Worm (Caenorhabditis elegans): ENCODE measurements around the gene Y44A6D.1.

The Y44A6D.1 gene

DNA sequence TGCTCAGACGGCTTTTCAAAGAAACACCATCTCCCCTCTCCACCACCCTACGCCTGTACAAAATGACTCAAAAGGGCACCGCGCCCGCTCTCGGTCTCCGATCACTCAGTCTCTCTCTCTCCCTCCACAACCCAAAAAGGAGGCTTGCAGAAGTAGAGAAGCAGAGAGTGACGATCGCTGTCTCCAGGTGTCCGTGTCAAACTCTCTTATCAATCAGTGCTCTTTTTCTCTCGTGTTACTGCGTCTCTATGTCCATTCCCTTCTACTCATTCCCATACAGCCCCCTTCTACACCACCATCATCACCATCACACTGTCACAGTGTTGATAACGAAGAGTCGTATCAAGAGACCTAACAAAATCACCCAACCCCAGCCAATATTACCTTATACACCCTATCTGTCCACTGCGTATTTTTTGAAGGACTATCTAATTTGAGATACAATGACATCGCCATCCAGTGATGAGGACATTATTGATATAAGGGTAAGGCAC, 37.2 kb downstream of the Y44A6D.1 start, which contains the start of gene pha-4:
Gene pha-4 (plus strand): TSS at position 444 of the 494 bp plus-strand sequence.
- TF ChIP-seq nhr-84 (tag; optimal IDR thresholded peaks at IDR 0.05) (no peak), pqm-1 (tag; optimal IDR thresholded peaks at IDR 0.05) (peak; percentile 69), jun-1 (tag; optimal IDR thresholded peaks at IDR 0.05) (peak; percentile 0), ztf-11 (tag; optimal IDR thresholded peaks at IDR 0.05) (no peak), lin-14 (GFP tag; optimal IDR thresholded peaks at IDR 0.05) (peak; percentile 4), lir-3 (tag; optimal IDR thresholded peaks at IDR 0.05; ENCODE audit: poor library complexity) (no peak), elt-2 (tag; optimal IDR thresholded peaks at IDR 0.05) (peak; percentile 68), hlh-4 (tag; optimal IDR thresholded peaks at IDR 0.05) (no peak), lin-35 (GFP tag; optimal IDR thresholded peaks at IDR 0.05) (peak in 1 of 2 experiments; percentile 30)

DNA sequence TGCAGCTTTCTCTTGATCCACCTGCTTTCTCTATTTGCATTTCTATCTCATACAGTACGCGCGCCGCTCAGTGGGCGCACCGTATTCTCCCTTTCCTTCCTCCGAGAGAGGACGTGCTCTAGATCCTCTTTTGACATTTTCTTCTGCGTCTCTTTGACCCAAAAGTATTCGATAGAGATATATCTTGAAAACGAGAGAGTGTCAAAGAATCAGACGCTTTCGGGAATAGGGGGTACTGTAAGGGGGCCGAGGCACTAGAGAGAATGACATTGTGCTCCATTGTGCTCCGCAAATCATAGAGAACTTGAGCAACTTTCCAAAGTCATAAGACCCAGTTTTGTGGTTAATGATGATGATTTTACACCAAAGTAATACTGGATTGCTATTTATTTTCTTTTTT, 40.7 kb downstream of the Y44A6D.1 start:
- no peak for TF ChIP-seq ceh-63 (GFP tag; optimal IDR thresholded peaks at IDR 0.05)
- no peak for TF ChIP-seq C34B4.2 (tag; optimal IDR thresholded peaks at IDR 0.05)
- peak; percentile 34 for TF ChIP-seq nhr-19 (GFP tag; conservative IDR thresholded peaks at IDR 0.05)
- no peak for TF ChIP-seq mab-9 (GFP tag; IDR thresholded peaks at IDR 0.05)
- TF ChIP-seq egl-27 (tag; optimal IDR thresholded peaks at IDR 0.05) = no peak
- no peak for TF ChIP-seq hpl-2 (GFP tag; optimal IDR thresholded peaks at IDR 0.05)
- no peak for TF ChIP-seq elt-2 (tag; optimal IDR thresholded peaks at IDR 0.05)
- TF ChIP-seq skn-1 (tag; optimal IDR thresholded peaks at IDR 0.05) = no peak
- TF ChIP-seq nhr-237 (tag; optimal IDR thresholded peaks at IDR 0.05) = no peak
- TF ChIP-seq lin-13 (GFP tag; optimal IDR thresholded peaks at IDR 0.05) = no peak
- no peak for TF ChIP-seq lin-15B (tag; optimal IDR thresholded peaks at IDR 0.05)
- TF ChIP-seq nhr-76 (tag; optimal IDR thresholded peaks at IDR 0.05) = no peak
- no peak for TF ChIP-seq xbp-1 (tag; optimal IDR thresholded peaks at IDR 0.05)
- no peak for TF ChIP-seq fkh-10 (GFP tag; optimal IDR thresholded peaks at IDR 0.05)
- TF ChIP-seq sptf-1 (tag; optimal IDR thresholded peaks at IDR 0.05) = no peak
- no peak for TF ChIP-seq pqm-1 (tag; optimal IDR thresholded peaks at IDR 0.05)
- TF ChIP-seq grh-1 (GFP tag; IDR thresholded peaks at IDR 0.05) = no peak
- TF ChIP-seq nhr-85 (tag) = no peak
- TF ChIP-seq rnt-1 (tag; optimal IDR thresholded peaks at IDR 0.05) = no peak
- no peak for TF ChIP-seq snpc-4 (tag; optimal IDR thresholded peaks at IDR 0.05)
- no peak for TF ChIP-seq unc-86 (tag; optimal IDR thresholded peaks at IDR 0.05)
- peak; percentile 27 for TF ChIP-seq tbx-2 (tag; optimal IDR thresholded peaks at IDR 0.05)
- no peak for TF ChIP-seq efl-1 (optimal IDR thresholded peaks at IDR 0.05)
- TF ChIP-seq efl-1 (GFP tag; optimal IDR thresholded peaks at IDR 0.05 in 1 of 2) = no peak
- TF ChIP-seq mep-1 (tag; optimal IDR thresholded peaks at IDR 0.05) = no peak
- TF ChIP-seq fkh-4 (tag; optimal IDR thresholded peaks at IDR 0.05; ENCODE audit: borderline replicate concordance) = no peak
- TF ChIP-seq tlp-1 (tag; optimal IDR thresholded peaks at IDR 0.05) = no peak
- no peak for TF ChIP-seq isw-1 (GFP tag; IDR thresholded peaks at IDR 0.05)
- no peak for TF ChIP-seq dsc-1 (tag; optimal IDR thresholded peaks at IDR 0.05)
- no peak for TF ChIP-seq ztf-11 (tag; optimal IDR thresholded peaks at IDR 0.05)
- TF ChIP-seq unc-130 (tag; optimal IDR thresholded peaks at IDR 0.05) = no peak
- TF ChIP-seq unc-62 (GFP tag; optimal IDR thresholded peaks at IDR 0.05) = no peak
- no peak for TF ChIP-seq irx-1 (tag; optimal IDR thresholded peaks at IDR 0.05)
- no peak for TF ChIP-seq aha-1 (tag; optimal IDR thresholded peaks at IDR 0.05)
- no peak for TF ChIP-seq C04F5.9 (tag; optimal IDR thresholded peaks at IDR 0.05)
- TF ChIP-seq ets-5 (GFP tag; IDR thresholded peaks at IDR 0.05) = no peak
- TF ChIP-seq efl-3 (GFP tag; optimal IDR thresholded peaks at IDR 0.05) = no peak
- TF ChIP-seq lsy-2 (tag; optimal IDR thresholded peaks at IDR 0.05) = peak in 1 of 2 experiments; percentile 86
- TF ChIP-seq pag-3 (tag; optimal IDR thresholded peaks at IDR 0.05; ENCODE audit: borderline replicate concordance, insufficient read depth) = no peak
- no peak for TF ChIP-seq ceh-82 (tag; optimal IDR thresholded peaks at IDR 0.05)
- TF ChIP-seq nhr-28 (tag; optimal IDR thresholded peaks at IDR 0.05) = no peak
- no peak for TF ChIP-seq lin-35 (GFP tag; optimal IDR thresholded peaks at IDR 0.05)
- TF ChIP-seq snu-23 (GFP tag; optimal IDR thresholded peaks at IDR 0.05) = no peak
- TF ChIP-seq lir-3 (tag; optimal IDR thresholded peaks at IDR 0.05; ENCODE audit: poor library complexity) = no peak
- TF ChIP-seq fkh-8 (tag; optimal IDR thresholded peaks at IDR 0.05) = no peak
- peak; percentile 37 for TF ChIP-seq lin-14 (GFP tag; optimal IDR thresholded peaks at IDR 0.05)
- TF ChIP-seq mef-2 (tag; optimal IDR thresholded peaks at IDR 0.05) = no peak
- no peak for TF ChIP-seq ama-1 (optimal IDR thresholded peaks at IDR 0.05)
- TF ChIP-seq nhr-84 (tag; optimal IDR thresholded peaks at IDR 0.05) = no peak

Measured in whole organism, L1 larva.